Worm (Caenorhabditis elegans) whole organism, midembryonic: ENCODE data around the gene F57C7.4.

Experiments used
- T22C8.4 ChIP-seq: fragments of 200-800 bp; sonication (Bioruptor generic); IDR thresholded peaks from 2 replicates; pipeline ENCODE4 v1.3.6; 2022; ENCODE audit warnings: missing genetic modification characterization, missing compliant biosample characterization
- cog-1 ChIP-seq: sonication (generic microtip); optimal IDR thresholded peaks from 2 replicates; lab custom pipeline; 2016; ENCODE audit warnings: missing genetic modification characterization, missing compliant biosample characterization
- flt-1 ChIP-seq: fragments of 200-800 bp; sonication (Bioruptor generic); IDR thresholded peaks from 2 replicates; pipeline ENCODE4 v1.3.6; 2022; ENCODE audit warnings: missing genetic modification characterization, missing compliant biosample characterization
- klf-2 ChIP-seq: fragments of 200-800 bp; sonication (Bioruptor generic); conservative IDR thresholded peaks from 2 replicates; pipeline ENCODE4 v1.3.6; 2022; ENCODE audit warnings: missing genetic modification reagents, missing genetic modification characterization, missing compliant biosample characterization
- med-1 ChIP-seq: sonication (generic microtip); optimal IDR thresholded peaks from 2 replicates; lab custom pipeline; 2017; ENCODE audit warnings: missing genetic modification characterization, mild to moderate bottlenecking, missing compliant biosample characterization, antibody characterized with exemption, missing genetic modification reagents; ENCODE audit not compliant: insufficient read depth
- ref-1 ChIP-seq: fragments of 200-800 bp; sonication (Bioruptor generic); conservative IDR thresholded peaks from 2 replicates; pipeline ENCODE4 v1.3.6; 2022; ENCODE audit warnings: missing genetic modification reagents, missing genetic modification characterization, missing compliant biosample characterization
- tab-1 ChIP-seq: fragments of 200-800 bp; sonication (Bioruptor generic); IDR thresholded peaks from 2 replicates; pipeline ENCODE4 v1.3.6; 2022; ENCODE audit warnings: missing genetic modification characterization, missing compliant biosample characterization
- ztf-23 ChIP-seq: fragments of 200-800 bp; sonication (Bioruptor generic); IDR thresholded peaks from 2 replicates; pipeline ENCODE4 v1.3.6; 2022; ENCODE audit warnings: missing genetic modification reagents, missing genetic modification characterization, missing compliant biosample characterization
- ztf-29 ChIP-seq: fragments of 200-800 bp; sonication (Bioruptor generic); IDR thresholded peaks from 2 replicates; pipeline ENCODE4 v1.3.6; 2022; ENCODE audit warnings: missing genetic modification reagents, missing genetic modification characterization, missing compliant biosample characterization

The F57C7.4 gene

DNA sequence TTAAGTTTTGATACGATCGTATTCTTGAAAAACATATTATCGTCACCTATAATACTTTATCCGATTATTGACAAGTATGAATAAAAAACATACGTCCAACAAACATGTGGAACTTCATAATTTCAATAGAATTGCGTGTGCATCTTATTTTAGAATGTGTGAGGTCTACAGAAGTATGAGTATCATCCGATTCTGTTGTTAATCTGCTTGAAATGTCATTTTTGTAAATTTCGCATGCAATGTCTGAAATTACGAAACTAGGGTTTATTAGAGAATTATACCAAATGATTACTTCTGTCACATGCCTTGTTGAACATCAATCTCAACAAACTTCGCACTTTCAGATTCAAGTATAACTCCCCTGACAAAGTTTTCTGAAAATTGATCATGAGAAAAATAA, 47.6 kb downstream of the F57C7.4 start:
- TF ChIP-seq ztf-23 (no peak), med-1 (no peak), T22C8.4 (GFP tag; lab: Robert Waterston, UW) (no peak), ref-1 (GFP tag; lab: Robert Waterston, UW) (no peak), flt-1 (GFP tag; lab: Robert Waterston, UW) (no peak), cog-1 (tag; lab: Kevin White, UChicago) (no peak), klf-2 (GFP tag; lab: Robert Waterston, UW) (no peak), tab-1 (GFP tag; lab: Robert Waterston, UW) (no peak), ztf-29 (no peak)

DNA sequence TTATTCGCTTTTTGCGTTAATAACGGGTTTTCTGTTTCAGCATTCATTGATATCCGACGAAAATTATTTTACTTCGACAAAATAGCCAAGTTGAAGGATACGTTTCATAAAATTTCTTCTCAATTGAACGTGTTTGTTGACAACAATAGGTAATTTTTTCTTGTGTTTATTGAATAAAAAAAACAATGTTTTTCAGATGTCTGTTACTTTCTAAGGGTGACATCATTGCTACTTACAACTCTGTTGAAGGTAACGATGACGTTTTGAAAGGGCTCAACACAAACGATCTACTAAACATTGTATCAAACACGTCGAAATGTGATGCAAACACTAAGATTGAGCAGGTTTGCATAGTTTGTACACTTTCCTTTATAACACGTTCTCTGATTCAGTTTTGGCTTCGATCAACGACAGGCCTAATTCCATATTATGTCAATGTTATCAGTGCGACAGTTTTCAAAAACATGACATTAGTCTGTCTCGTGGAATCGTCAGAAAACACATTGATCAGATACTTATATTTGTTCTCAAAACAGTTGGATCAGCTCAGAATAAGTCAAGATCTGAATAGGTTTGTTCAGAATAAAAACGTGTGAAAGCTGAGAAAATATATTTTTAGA, 54.6 kb downstream of the F57C7.4 start:
- TF ChIP-seq klf-2 (GFP tag; lab: Robert Waterston, UW): no peak
- TF ChIP-seq flt-1 (GFP tag; lab: Robert Waterston, UW): no peak
- no peak for TF ChIP-seq ztf-29
- no peak for TF ChIP-seq ztf-23
- TF ChIP-seq cog-1 (tag; lab: Kevin White, UChicago): no peak
- no peak for TF ChIP-seq T22C8.4 (GFP tag; lab: Robert Waterston, UW)
- TF ChIP-seq tab-1 (GFP tag; lab: Robert Waterston, UW): no peak
- no peak for TF ChIP-seq med-1
- TF ChIP-seq ref-1 (GFP tag; lab: Robert Waterston, UW): no peak

DNA sequence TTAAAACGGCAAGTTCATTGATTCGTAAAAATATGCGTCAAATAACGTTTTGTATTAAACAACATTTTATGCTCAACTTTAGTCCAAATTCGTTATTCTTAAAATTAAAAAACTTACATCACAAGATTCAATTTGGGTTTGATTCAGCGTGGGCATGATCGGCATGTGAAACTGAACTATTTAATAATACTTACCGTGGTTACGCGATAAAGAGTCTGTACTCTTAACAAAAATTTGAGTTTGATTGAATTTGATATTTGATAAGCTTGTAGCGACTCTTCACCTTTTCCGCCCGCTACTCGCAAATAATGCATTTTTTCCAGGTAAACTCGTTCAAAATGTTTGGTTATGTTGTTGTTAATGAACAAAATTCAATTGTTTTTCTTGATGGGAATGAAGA, 55.9 kb downstream of the F57C7.4 start, which contains the start of gene glo-3:
TSS of gene glo-3 (plus strand) at position 253 of the 400 bp plus-strand sequence.
- TF ChIP-seq med-1 (no peak), cog-1 (tag; lab: Kevin White, UChicago) (no peak), flt-1 (GFP tag; lab: Robert Waterston, UW) (no peak), ref-1 (GFP tag; lab: Robert Waterston, UW) (no peak), T22C8.4 (GFP tag; lab: Robert Waterston, UW) (no peak), ztf-23 (no peak), tab-1 (GFP tag; lab: Robert Waterston, UW) (no peak), ztf-29 (no peak), klf-2 (GFP tag; lab: Robert Waterston, UW) (no peak)

DNA sequence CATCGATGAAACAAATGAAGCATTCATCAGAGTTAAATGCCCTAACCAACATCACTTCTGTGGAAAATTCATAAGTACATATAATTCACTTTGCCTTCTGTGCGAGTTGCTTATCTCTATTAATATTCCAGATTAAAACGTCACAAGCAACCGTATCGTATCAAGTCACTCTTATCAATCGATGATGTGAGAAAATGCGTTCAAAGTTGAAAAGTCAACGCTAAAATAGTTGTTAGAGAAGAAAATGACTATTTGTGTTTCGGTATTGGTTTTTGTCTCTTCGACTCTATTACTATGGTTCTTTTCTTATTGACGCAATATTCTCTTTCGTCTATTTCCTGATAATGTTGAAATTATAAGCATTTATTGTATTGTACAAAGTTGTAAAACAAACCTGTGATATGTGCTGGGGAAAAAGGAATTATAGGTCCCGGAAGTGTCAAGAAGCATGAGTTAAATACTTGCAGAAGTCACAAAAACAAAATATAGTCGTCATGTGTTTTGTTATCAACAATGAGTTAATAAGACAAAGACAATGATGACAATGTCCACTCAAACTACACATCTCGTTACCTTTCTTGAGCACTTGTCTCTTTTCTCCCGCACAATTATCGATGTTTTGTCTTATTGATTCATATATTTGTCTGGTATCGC, 57.1 kb downstream of the F57C7.4 start:
- TF ChIP-seq klf-2 (GFP tag; lab: Robert Waterston, UW) (no peak), ref-1 (GFP tag; lab: Robert Waterston, UW) (no peak), flt-1 (GFP tag; lab: Robert Waterston, UW) (no peak), ztf-23 (no peak), ztf-29 (no peak), med-1 (no peak), tab-1 (GFP tag; lab: Robert Waterston, UW) (no peak), cog-1 (tag; lab: Kevin White, UChicago) (no peak), T22C8.4 (GFP tag; lab: Robert Waterston, UW) (no peak)
